Fruit fly (Drosophila melanogaster) whole organism, embryonic: ENCODE measurements around the gene ND-MNLL.

Experiments used
- Ada2b ChIP-seq: fragments of 200-800 bp; sonication (Bioruptor generic); IDR thresholded peaks from 2 replicates; pipeline ENCODE4 v1.3.6; 2022; ENCODE audit warnings: missing biosample characterization, missing genetic modification characterization
- Atf-2 ChIP-seq: fragments of 200-800 bp; sonication (Bioruptor generic); optimal IDR thresholded peaks from 2 replicates; lab custom pipeline; 2016; ENCODE audit warnings: missing biosample characterization, missing genetic modification characterization
- Awh ChIP-seq: fragments of 200-800 bp; sonication (Bioruptor generic); IDR thresholded peaks from 2 replicates; pipeline ENCODE4, ENCODE4 v1.3.6; 2022; ENCODE audit warnings: missing biosample characterization, missing genetic modification characterization
- BEAF-32 ChIP-seq: fragments of 200-800 bp; sonication (Bioruptor generic); optimal IDR thresholded peaks from 3 replicates; lab custom pipeline; 2017; ENCODE audit warnings: missing biosample characterization, missing genetic modification characterization, mild to moderate bottlenecking, moderate library complexity, missing genetic modification reagents
- C15 ChIP-seq: fragments of 200-800 bp; sonication (Bioruptor generic); IDR thresholded peaks from 3 replicates; pipeline ENCODE4 v1.3.6; 2022; ENCODE audit warnings: missing biosample characterization, missing genetic modification characterization
- CG11560 ChIP-seq: fragments of 200-800 bp; sonication (Bioruptor generic); IDR thresholded peaks from 3 replicates; pipeline ENCODE4 v1.3.6; 2022; ENCODE audit warnings: missing biosample characterization, missing genetic modification characterization
- CG13775 ChIP-seq: fragments of 200-800 bp; sonication (Bioruptor generic); optimal IDR thresholded peaks from 3 replicates; lab custom pipeline; 2017; ENCODE audit warnings: missing biosample characterization, mild to moderate bottlenecking, missing genetic modification characterization
- CG1529 ChIP-seq: fragments of 200-800 bp; sonication (Bioruptor generic); optimal IDR thresholded peaks from 3 replicates; lab custom pipeline; 2018; ENCODE audit warnings: missing biosample characterization, missing genetic modification characterization
- CG16815 ChIP-seq: fragments of 200-800 bp; sonication (Bioruptor generic); optimal IDR thresholded peaks from 3 replicates; lab custom pipeline; 2017; ENCODE audit warnings: missing biosample characterization, mild to moderate bottlenecking, missing genetic modification characterization
- CG17361 ChIP-seq: fragments of 200-800 bp; sonication (Bioruptor generic); IDR thresholded peaks from 3 replicates; pipeline ENCODE4 v1.3.6; 2022; ENCODE audit warnings: missing biosample characterization, missing genetic modification characterization
- CG17612 ChIP-seq: fragments of 200-800 bp; sonication (Bioruptor generic); IDR thresholded peaks from 2 replicates; pipeline ENCODE4 v1.3.6; 2022; ENCODE audit warnings: missing biosample characterization, missing genetic modification characterization
- CG2875 ChIP-seq: fragments of 200-800 bp; sonication (Bioruptor generic); optimal IDR thresholded peaks from 2 replicates; lab custom pipeline; 2017; ENCODE audit warnings: missing biosample characterization, mild to moderate bottlenecking, missing genetic modification characterization, missing genetic modification reagents
- CG3065 ChIP-seq: fragments of 200-800 bp; sonication (Bioruptor generic); optimal IDR thresholded peaks from 2 replicates; lab custom pipeline; 2016; ENCODE audit warnings: missing biosample characterization, missing genetic modification characterization
- CG34376 ChIP-seq: fragments of 200-800 bp; sonication (Bioruptor generic); optimal IDR thresholded peaks from 2 replicates; lab custom pipeline; 2018; ENCODE audit warnings: missing biosample characterization, mild to moderate bottlenecking, missing genetic modification characterization
- CG3838 ChIP-seq: fragments of 200-800 bp; sonication (Bioruptor generic); optimal IDR thresholded peaks from 3 replicates; lab custom pipeline; 2016; ENCODE audit warnings: missing biosample characterization, missing genetic modification characterization
- CG3847 ChIP-seq: fragments of 200-800 bp; sonication (Bioruptor generic); IDR thresholded peaks from 2 replicates; pipeline ENCODE4 v1.3.6; 2022; ENCODE audit warnings: missing biosample characterization, missing genetic modification characterization
- CG4328 ChIP-seq: fragments of 200-800 bp; sonication (Bioruptor generic); optimal IDR thresholded peaks from 3 replicates; lab custom pipeline; 2017; ENCODE audit warnings: missing biosample characterization, missing genetic modification reagents, missing genetic modification characterization
- CG43689 ChIP-seq: fragments of 200-800 bp; sonication (Bioruptor generic); IDR thresholded peaks from 2 replicates; pipeline ENCODE4 v1.3.6; 2022; ENCODE audit warnings: missing biosample characterization, missing genetic modification characterization
- CG8924 ChIP-seq: fragments of 200-800 bp; optimal IDR thresholded peaks from 3 replicates; lab custom pipeline; 2019; ENCODE audit warnings: missing biosample characterization, mild to moderate bottlenecking, missing genetic modification characterization, moderate library complexity
- CG9215 ChIP-seq: fragments of 200-800 bp; sonication (Bioruptor generic); IDR thresholded peaks from 2 replicates; pipeline ENCODE4 v1.3.6; 2022; ENCODE audit warnings: missing biosample characterization, missing genetic modification characterization
- Dek ChIP-seq: fragments of 200-800 bp; sonication (Bioruptor generic); optimal IDR thresholded peaks from 3 replicates; lab custom pipeline; 2019; ENCODE audit warnings: missing biosample characterization, mild to moderate bottlenecking, missing genetic modification characterization, moderate library complexity
- Eip74EF ChIP-seq, 2 experiments: fragments of 200-800 bp in 1 of 2; fragments of >200 bp in 1 of 2; sonication (Bioruptor generic) in 1 of 2; optimal IDR thresholded peaks; 2 replicates each; lab custom pipeline; 2017 to 2019; ENCODE audit warnings: missing biosample characterization in 2 of 2, missing genetic modification characterization in 2 of 2, mild to moderate bottlenecking in 1 of 2, moderate library complexity in 1 of 2
- Elba2 ChIP-seq: fragments of 200-800 bp; sonication (Bioruptor generic); optimal IDR thresholded peaks from 3 replicates; lab custom pipeline; 2016; ENCODE audit warnings: missing biosample characterization, missing genetic modification characterization
- Ets65A ChIP-seq: fragments of 200-800 bp; sonication (Bioruptor generic); peaks from one replicate; lab custom pipeline; 2016; ENCODE audit warnings: missing biosample characterization, missing genetic modification characterization
- H2.0 ChIP-seq: fragments of 200-800 bp; sonication (Bioruptor generic); IDR thresholded peaks from 2 replicates; pipeline ENCODE4 v1.3.6; 2022; ENCODE audit warnings: missing biosample characterization, missing genetic modification characterization
- HmgD ChIP-seq: fragments of 200-800 bp; sonication (Bioruptor generic); optimal IDR thresholded peaks from 3 replicates; lab custom pipeline; 2016; ENCODE audit warnings: missing biosample characterization, missing genetic modification characterization
- Hr51 ChIP-seq, 2 experiments: fragments of 200-800 bp; sonication (Bioruptor generic); optimal IDR thresholded peaks; 2 replicates in 1 of 2; 3 replicates in 1 of 2; lab custom pipeline; 2016 to 2018; ENCODE audit warnings: missing biosample characterization in 2 of 2, missing genetic modification characterization in 2 of 2, mild to moderate bottlenecking in 1 of 2, moderate library complexity in 1 of 2
- Meics ChIP-seq: fragments of 200-800 bp; sonication (Bioruptor generic); optimal IDR thresholded peaks from 2 replicates; lab custom pipeline; 2017; ENCODE audit warnings: missing biosample characterization, mild to moderate bottlenecking, missing genetic modification characterization
- Opbp ChIP-seq: fragments of 200-800 bp; sonication (Bioruptor generic); IDR thresholded peaks from 3 replicates; pipeline ENCODE4 v1.3.6; 2022; ENCODE audit warnings: missing biosample characterization, missing genetic modification characterization; ENCODE audit not compliant: partially characterized antibody
- Optix ChIP-seq: fragments of 200-800 bp; sonication (Bioruptor generic); IDR thresholded peaks from 3 replicates; pipeline ENCODE4 v1.3.6; 2022; ENCODE audit warnings: missing biosample characterization, missing genetic modification characterization
- Rx ChIP-seq: fragments of 200-800 bp; sonication (Bioruptor generic); IDR thresholded peaks from 2 replicates; pipeline ENCODE4 v1.3.6; 2022; ENCODE audit warnings: missing biosample characterization, missing genetic modification characterization
- Sry-β ChIP-seq: fragments of 200-800 bp; sonication (Bioruptor generic); optimal IDR thresholded peaks from 2 replicates; lab custom pipeline; 2018; ENCODE audit warnings: missing biosample characterization, mild to moderate bottlenecking, missing genetic modification characterization, moderate library complexity
- amos ChIP-seq: fragments of 200-800 bp; sonication (Bioruptor generic); IDR thresholded peaks from 2 replicates; pipeline ENCODE4 v1.3.6; 2022; ENCODE audit warnings: missing biosample characterization, missing genetic modification characterization; ENCODE audit not compliant: partially characterized antibody
- cad ChIP-seq: fragments of >200 bp; optimal IDR thresholded peaks from 2 replicates; lab custom pipeline; 2017; ENCODE audit warnings: missing biosample characterization, missing genetic modification characterization
- chinmo ChIP-seq: fragments of 200-800 bp; sonication (Bioruptor generic); IDR thresholded peaks from 4 replicates; pipeline ENCODE4 v1.3.6; 2022; ENCODE audit warnings: missing biosample characterization, missing genetic modification characterization; ENCODE audit not compliant: partially characterized antibody
- dysf ChIP-seq: fragments of 200-800 bp; sonication (Bioruptor generic); IDR thresholded peaks from 3 replicates; pipeline ENCODE4 v1.3.6; 2022; ENCODE audit warnings: missing biosample characterization, missing genetic modification characterization
- ems ChIP-seq: fragments of 200-800 bp; sonication (Bioruptor generic); optimal IDR thresholded peaks from 3 replicates; lab custom pipeline; 2016; ENCODE audit warnings: missing biosample characterization, missing genetic modification characterization
- en ChIP-seq: fragments of 200-800 bp; sonication (Bioruptor generic); optimal IDR thresholded peaks from 2 replicates; lab custom pipeline; 2016; ENCODE audit warnings: missing biosample characterization, missing genetic modification characterization
- h ChIP-seq: fragments of >200 bp; optimal IDR thresholded peaks from 2 replicates; lab custom pipeline; 2017
- hth ChIP-seq: fragments of >200 bp; optimal IDR thresholded peaks from 2 replicates; lab custom pipeline; 2017; ENCODE audit warnings: inconsistent platforms
- klu ChIP-seq: fragments of 200-800 bp; sonication (Bioruptor generic); IDR thresholded peaks from 2 replicates; pipeline ENCODE4 v1.3.6; 2022; ENCODE audit warnings: missing biosample characterization, missing genetic modification characterization
- mam ChIP-seq: fragments of 200-800 bp; sonication (Bioruptor generic); optimal IDR thresholded peaks from 3 replicates; lab custom pipeline; 2016; ENCODE audit warnings: missing biosample characterization, missing genetic modification characterization
- row ChIP-seq: fragments of 200-800 bp; sonication (Bioruptor generic); IDR thresholded peaks from 3 replicates; pipeline ENCODE4 v1.3.6; 2022; ENCODE audit warnings: missing biosample characterization, missing genetic modification characterization
- sim ChIP-seq: fragments of 200-800 bp; sonication (Bioruptor generic); IDR thresholded peaks from 2 replicates; pipeline ENCODE4 v1.3.6; 2022; ENCODE audit warnings: missing biosample characterization, missing genetic modification characterization
- sqz ChIP-seq: fragments of 200-800 bp; sonication (Bioruptor generic); optimal IDR thresholded peaks from 3 replicates; lab custom pipeline; 2018; ENCODE audit warnings: missing biosample characterization, mild to moderate bottlenecking, missing genetic modification characterization
- stc ChIP-seq: fragments of 200-800 bp; sonication (Bioruptor generic); IDR thresholded peaks from 2 replicates; pipeline ENCODE4 v1.3.6; 2022; ENCODE audit warnings: missing biosample characterization, missing genetic modification characterization
- tin ChIP-seq: fragments of 200-800 bp; sonication (Bioruptor generic); optimal IDR thresholded peaks from 3 replicates; lab custom pipeline; 2016; ENCODE audit warnings: missing biosample characterization, missing genetic modification characterization
- toy ChIP-seq: fragments of 200-800 bp; sonication (Bioruptor generic); IDR thresholded peaks from 2 replicates; pipeline ENCODE4 v1.3.6; 2022; ENCODE audit warnings: missing biosample characterization, missing genetic modification characterization
- unpg ChIP-seq: fragments of 200-800 bp; sonication (Bioruptor generic); optimal IDR thresholded peaks from 3 replicates; lab custom pipeline; 2018; ENCODE audit warnings: missing biosample characterization, mild to moderate bottlenecking, missing genetic modification characterization, moderate library complexity
- wor ChIP-seq: fragments of 200-800 bp; sonication (Bioruptor generic); IDR thresholded peaks from 2 replicates; pipeline ENCODE4 v1.3.6; 2022; ENCODE audit warnings: missing biosample characterization, missing genetic modification characterization

Gene ND-MNLL

DNA sequence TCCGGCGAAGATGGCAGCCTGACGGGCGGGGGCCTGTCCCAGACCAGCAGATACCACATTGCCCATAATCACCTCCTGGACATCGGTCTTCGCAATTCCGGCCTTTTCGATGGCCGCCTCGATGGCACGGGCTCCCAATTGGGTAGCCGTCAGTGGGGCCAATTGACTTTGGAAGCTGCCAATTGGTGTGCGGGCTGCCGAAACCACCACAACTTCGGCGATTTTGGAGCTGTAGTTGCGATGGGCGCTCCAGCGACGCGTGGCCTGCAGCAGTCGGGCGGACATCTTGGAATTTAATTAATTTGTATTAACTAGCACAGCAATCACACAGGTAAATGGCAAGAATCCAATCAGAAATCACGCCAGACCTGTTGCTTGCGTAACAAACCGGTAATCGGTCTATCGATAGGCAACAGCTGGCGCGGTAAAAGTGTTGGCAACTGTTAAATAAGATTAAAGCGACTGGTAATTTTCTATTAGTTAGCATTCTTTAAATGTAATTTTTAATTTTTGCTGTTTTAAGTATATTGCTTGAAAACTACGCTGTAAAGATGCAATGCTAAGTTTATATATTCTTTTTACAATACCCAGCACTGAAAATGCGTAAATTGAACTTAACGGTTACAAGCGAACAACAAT is 5.1 kb downstream of the ND-MNLL start, which contains the start of gene Acat1 (continued):
- TF ChIP-seq sim (GFP tag; lab: Robert Waterston, UW): no peak
- TF ChIP-seq HmgD (GFP tag; lab: Kevin White, UChicago): peak; percentile 29
- peak; percentile 47 for TF ChIP-seq CG13775 (GFP tag; lab: Kevin White, UChicago)
- TF ChIP-seq toy: no peak
- no peak for TF ChIP-seq CG4328 (GFP tag; lab: Kevin White, UChicago)
- TF ChIP-seq CG34376: peak; percentile 0
- no peak for TF ChIP-seq CG1529 (GFP tag; lab: Kevin White, UChicago)
- peak; percentile 43 for TF ChIP-seq ems (GFP tag; lab: Kevin White, UChicago)
- no peak for TF ChIP-seq CG17361 (GFP tag; lab: Robert Waterston, UW)
- peak; percentile 66 for TF ChIP-seq stc (GFP tag; lab: Robert Waterston, UW)
- TF ChIP-seq row (GFP tag; lab: Robert Waterston, UW): peak; percentile 43; the same call in 1 of the 3 replicates
- TF ChIP-seq CG11560: 0 out of 3 replicates have a peak, but pooled peaks have one; percentile 10
- no peak for TF ChIP-seq C15
- no peak for TF ChIP-seq wor
- TF ChIP-seq Hr51 (GFP tag; optimal IDR thresholded peaks at IDR 0.05; lab: Kevin White, UChicago): peak; percentile 46 to 72
- no peak for TF ChIP-seq Dek
- TF ChIP-seq mam (GFP tag; lab: Kevin White, UChicago): peak; percentile 64
- no peak for TF ChIP-seq sqz (GFP tag; lab: Kevin White, UChicago)
- peak; percentile 52 for TF ChIP-seq Meics (GFP tag; lab: Kevin White, UChicago)
- TF ChIP-seq CG3838 (GFP tag; lab: Kevin White, UChicago): no peak
- TF ChIP-seq klu (GFP tag; lab: Robert Waterston, UW): peak; percentile 32; the same call in 1 of the 2 replicates
- TF ChIP-seq Optix (GFP tag; lab: Robert Waterston, UW): no peak
- TF ChIP-seq Awh: peak; percentile 47; the same call in 1 of the 2 replicates
- TF ChIP-seq hth (lab: Kevin White, UChicago): no peak
- TF ChIP-seq H2.0 (GFP tag; lab: Robert Waterston, UW): peak; percentile 26; the same call in 1 of the 2 replicates
- peak; percentile 46; the same call in 1 of the 2 replicates for TF ChIP-seq amos (GFP tag; lab: Robert Waterston, UW)
- no peak for TF ChIP-seq CG17612
- no peak for TF ChIP-seq CG43689
- TF ChIP-seq Atf-2 (GFP tag; lab: Kevin White, UChicago): peak; percentile 34
- no peak for TF ChIP-seq unpg (GFP tag; lab: Kevin White, UChicago)
- peak; percentile 57 for TF ChIP-seq BEAF-32 (GFP tag; lab: Kevin White, UChicago)
- no peak for TF ChIP-seq CG2875 (GFP tag; lab: Kevin White, UChicago)
- peak; percentile 41 for TF ChIP-seq CG8924 (tag; lab: Kevin White, UChicago)
- peak; percentile 11 for TF ChIP-seq CG16815 (GFP tag; lab: Kevin White, UChicago)
- TF ChIP-seq dysf: 0 out of 3 replicates have a peak, but pooled peaks have one; percentile 20
- TF ChIP-seq Opbp (GFP tag; lab: Robert Waterston, UW): peak; percentile 20; the same call in 1 of the 3 replicates
- TF ChIP-seq Eip74EF (GFP tag; optimal IDR thresholded peaks at IDR 0.05; lab: Kevin White, UChicago): no peak
- peak; percentile 53; the same call in 1 of the 2 replicates for TF ChIP-seq CG3847
- TF ChIP-seq en (GFP tag; lab: Kevin White, UChicago): peak; percentile 18
- TF ChIP-seq cad (GFP tag; lab: Kevin White, UChicago): no peak
- TF ChIP-seq Ets65A (GFP tag; lab: Kevin White, UChicago): peak; percentile 75
- peak; percentile 91 for TF ChIP-seq Elba2 (GFP tag; lab: Kevin White, UChicago)
- 0 out of 4 replicates have a peak, but pooled peaks have one; percentile 56 for TF ChIP-seq chinmo
- TF ChIP-seq h: no peak
- TF ChIP-seq CG3065 (GFP tag; lab: Kevin White, UChicago): no peak
- peak; percentile 44 for TF ChIP-seq Rx (GFP tag; lab: Robert Waterston, UW)
- peak; percentile 49 for TF ChIP-seq tin (GFP tag; lab: Kevin White, UChicago)
- TF ChIP-seq Sry-β (GFP tag; lab: Kevin White, UChicago): peak; percentile 49
- no peak for TF ChIP-seq Ada2b
- TF ChIP-seq CG9215: 0 out of 2 replicates have a peak, but pooled peaks have one; percentile 13
